Fruit fly (Drosophila melanogaster): ENCODE data around the gene cmet.

Gene cmet

DNA sequence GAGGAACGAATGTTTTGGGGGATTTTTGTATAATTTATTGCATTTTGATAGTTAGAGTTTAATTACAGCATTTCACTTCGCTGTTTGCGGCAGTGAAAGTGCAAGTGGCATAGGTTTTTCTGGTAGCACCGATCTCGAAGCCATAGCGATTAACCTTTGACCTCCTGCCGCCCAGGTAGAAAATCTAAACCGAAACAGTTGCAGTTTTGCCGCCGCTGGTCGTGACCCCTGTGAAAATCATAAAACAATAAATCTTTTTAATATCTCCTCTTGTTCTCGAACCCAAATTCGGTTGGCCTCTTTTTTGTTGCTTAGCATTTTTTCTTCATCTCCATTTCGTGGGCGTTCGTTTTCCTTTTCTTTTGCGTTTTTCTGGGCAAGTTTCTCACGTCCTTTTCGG, 44.4 kb downstream of the cmet start:
- no peak for TF ChIP-seq Myc (optimal IDR thresholded peaks at IDR 0.05)
- no peak for TF ChIP-seq Sin3A (optimal IDR thresholded peaks at IDR 0.05)
- TF ChIP-seq insv (optimal IDR thresholded peaks at IDR 0.05), result no peak
- TF ChIP-seq ttk (optimal IDR thresholded peaks at IDR 0.05), result no peak
- no peak for TF ChIP-seq h (optimal IDR thresholded peaks at IDR 0.05)
- TF ChIP-seq psq (optimal IDR thresholded peaks at IDR 0.05), result no peak

dm6 chr2L:11222079-11222478, 46.7 kb downstream of the cmet start:
- TF ChIP-seq h (optimal IDR thresholded peaks at IDR 0.05) (no peak), Sin3A (optimal IDR thresholded peaks at IDR 0.05) (no peak), ttk (optimal IDR thresholded peaks at IDR 0.05) (no peak), Myc (optimal IDR thresholded peaks at IDR 0.05) (no peak), insv (optimal IDR thresholded peaks at IDR 0.05) (no peak), psq (optimal IDR thresholded peaks at IDR 0.05) (no peak)

DNA sequence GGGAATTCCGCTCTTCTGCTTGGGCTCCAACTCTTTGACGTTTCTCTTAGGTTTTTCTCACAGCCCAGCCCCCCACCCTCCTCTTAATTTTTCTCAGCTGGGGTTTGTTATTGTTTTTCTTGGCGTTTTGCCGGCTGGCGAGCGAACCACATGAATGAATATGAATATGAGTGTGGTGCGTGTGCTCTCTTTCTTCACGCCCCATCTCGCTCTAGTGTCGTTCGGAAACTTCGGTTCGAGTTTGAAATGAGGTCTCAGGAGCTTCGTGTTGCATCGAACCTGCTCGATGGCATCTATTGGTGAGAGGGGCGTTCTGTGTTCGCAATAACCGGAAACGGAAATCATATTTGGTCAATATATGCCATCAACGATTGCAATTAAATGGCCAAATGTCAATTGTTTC, 47.5 kb downstream of the cmet start:
- TF ChIP-seq Myc (optimal IDR thresholded peaks at IDR 0.05) (no peak), psq (optimal IDR thresholded peaks at IDR 0.05) (no peak), Sin3A (optimal IDR thresholded peaks at IDR 0.05) (no peak), insv (optimal IDR thresholded peaks at IDR 0.05) (no peak), h (optimal IDR thresholded peaks at IDR 0.05) (no peak)

DNA sequence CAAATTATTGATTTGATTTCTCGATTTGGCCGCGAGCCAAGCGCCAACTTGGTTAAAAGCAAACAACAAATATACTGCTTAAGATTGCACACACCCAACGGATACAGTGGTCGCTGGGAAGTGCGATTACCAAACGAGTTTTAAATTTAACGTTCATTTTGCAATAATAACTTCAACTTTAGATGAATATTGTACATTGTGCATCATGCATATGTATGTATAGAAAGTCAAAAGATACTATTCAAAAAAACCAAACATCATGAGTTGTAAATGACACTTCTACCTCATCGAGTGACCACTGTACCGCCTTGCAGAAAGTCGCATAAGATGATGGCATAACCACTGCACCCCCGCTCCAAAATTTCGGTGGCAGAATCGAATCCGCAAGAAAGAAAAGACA, 48.0 kb downstream of the cmet start:
- TF ChIP-seq h (optimal IDR thresholded peaks at IDR 0.05) (no peak), ttk (optimal IDR thresholded peaks at IDR 0.05) (no peak), psq (optimal IDR thresholded peaks at IDR 0.05) (no peak), insv (optimal IDR thresholded peaks at IDR 0.05) (no peak), Myc (optimal IDR thresholded peaks at IDR 0.05) (no peak), Sin3A (optimal IDR thresholded peaks at IDR 0.05) (no peak)

DNA sequence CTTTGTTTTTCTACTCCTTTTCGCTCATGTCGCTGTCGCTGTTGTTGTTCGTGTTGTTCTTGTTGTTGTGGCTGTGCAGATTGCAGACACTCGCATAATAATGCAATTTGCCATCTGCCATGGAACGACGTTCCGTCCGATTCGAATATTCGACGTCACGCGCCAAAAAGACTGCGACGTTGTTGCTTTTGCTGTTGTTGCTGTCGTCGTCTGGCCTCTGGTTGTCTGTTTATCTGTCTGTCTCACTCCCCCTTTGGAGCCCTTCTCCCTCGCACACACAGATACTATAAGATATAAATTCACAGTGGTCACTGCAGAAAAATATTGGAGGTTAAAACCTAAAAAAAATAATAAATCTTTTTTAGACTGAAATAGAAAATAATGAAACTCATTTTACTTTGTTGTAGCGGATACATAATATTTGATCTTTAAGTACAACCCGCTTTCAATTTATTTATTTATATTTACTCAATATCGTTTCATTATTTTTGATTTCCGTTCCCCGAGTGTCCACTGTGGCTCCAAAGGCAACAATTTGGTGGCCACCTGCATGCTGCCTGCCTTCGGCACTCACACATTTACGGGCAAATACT, 49.3 kb downstream of the cmet start:
- TF ChIP-seq Sin3A (optimal IDR thresholded peaks at IDR 0.05) (no peak), psq (optimal IDR thresholded peaks at IDR 0.05) (no peak), h (optimal IDR thresholded peaks at IDR 0.05) (no peak), Myc (optimal IDR thresholded peaks at IDR 0.05) (no peak), insv (optimal IDR thresholded peaks at IDR 0.05) (no peak), ttk (optimal IDR thresholded peaks at IDR 0.05) (no peak)

- TF ChIP-seq ttk (optimal IDR thresholded peaks at IDR 0.05), result no peak
- no peak for TF ChIP-seq Myc (optimal IDR thresholded peaks at IDR 0.05)
- TF ChIP-seq insv (optimal IDR thresholded peaks at IDR 0.05), result no peak
- no peak for TF ChIP-seq h (optimal IDR thresholded peaks at IDR 0.05)
- no peak for TF ChIP-seq psq (optimal IDR thresholded peaks at IDR 0.05)
- TF ChIP-seq Sin3A (optimal IDR thresholded peaks at IDR 0.05), result no peak
These were observed 49.9 kb downstream of the cmet start for dm6 chr2L:11218918-11219317.

Measured in Kc167 (cell line).